Fruit fly (Drosophila melanogaster) whole organism, embryonic: ENCODE data around the gene CG31816.

Experiments
- Bgb ChIP-seq: fragments of 200-800 bp; sonication (Bioruptor generic); IDR thresholded peaks from 2 replicates; pipeline ENCODE4 v1.3.6; 2022; ENCODE audit warnings: missing biosample characterization, missing genetic modification characterization; ENCODE audit not compliant: partially characterized antibody
- C15 ChIP-seq: fragments of 200-800 bp; sonication (Bioruptor generic); IDR thresholded peaks from 3 replicates; pipeline ENCODE4 v1.3.6; 2022; ENCODE audit warnings: missing biosample characterization, missing genetic modification characterization
- CG10462 ChIP-seq: fragments of 200-800 bp; sonication (Bioruptor generic); optimal IDR thresholded peaks from 2 replicates; lab custom pipeline; 2016; ENCODE audit warnings: missing biosample characterization, missing genetic modification characterization
- CG10565 ChIP-seq: fragments of 200-800 bp; sonication (Bioruptor generic); optimal IDR thresholded peaks from 3 replicates; lab custom pipeline; 2016; ENCODE audit warnings: missing biosample characterization, mild to moderate bottlenecking, missing genetic modification characterization
- CG11398 ChIP-seq: fragments of 200-800 bp; sonication (Bioruptor generic); optimal IDR thresholded peaks from 2 replicates; lab custom pipeline; 2016; ENCODE audit warnings: missing biosample characterization, missing genetic modification characterization
- CG11504 ChIP-seq: fragments of 200-800 bp; sonication (Bioruptor generic); optimal IDR thresholded peaks from 3 replicates; lab custom pipeline; 2019; ENCODE audit warnings: missing biosample characterization, mild to moderate bottlenecking, missing genetic modification characterization, moderate library complexity
- CG13287 ChIP-seq: fragments of 200-800 bp; sonication (Bioruptor generic); IDR thresholded peaks from 2 replicates; pipeline ENCODE4 v1.3.6; 2022; ENCODE audit warnings: missing biosample characterization, missing genetic modification characterization; ENCODE audit not compliant: partially characterized antibody
- CG13894 ChIP-seq: fragments of 200-800 bp; sonication (Bioruptor generic); optimal IDR thresholded peaks from 3 replicates; lab custom pipeline; 2018; ENCODE audit warnings: missing biosample characterization, mild to moderate bottlenecking, missing genetic modification characterization, moderate library complexity
- CG14014 ChIP-seq: fragments of 200-800 bp; sonication (Bioruptor generic); IDR thresholded peaks from 2 replicates; pipeline ENCODE4 v1.3.6; 2022; ENCODE audit warnings: missing biosample characterization, missing genetic modification characterization
- CG14441 ChIP-seq: fragments of 200-800 bp; sonication (Bioruptor generic); IDR thresholded peaks from 2 replicates; pipeline ENCODE4 v1.3.6; 2022; ENCODE audit warnings: missing biosample characterization, missing genetic modification characterization
- CG1602 ChIP-seq: fragments of 200-800 bp; sonication (Bioruptor generic); optimal IDR thresholded peaks from 3 replicates; lab custom pipeline; 2016; ENCODE audit warnings: missing biosample characterization, missing genetic modification characterization
- CG17328 ChIP-seq: fragments of 200-800 bp; sonication (Bioruptor generic); IDR thresholded peaks from 2 replicates; pipeline ENCODE4 v1.3.6; 2022; ENCODE audit warnings: missing biosample characterization, missing genetic modification characterization
- CG18599 ChIP-seq: fragments of 200-800 bp; sonication (Bioruptor generic); optimal IDR thresholded peaks from 3 replicates; lab custom pipeline; 2017; ENCODE audit warnings: missing biosample characterization, missing genetic modification characterization, mild to moderate bottlenecking, moderate library complexity, missing genetic modification reagents
- CG30431 ChIP-seq: fragments of 200-800 bp; sonication (Bioruptor generic); optimal IDR thresholded peaks from 2 replicates; lab custom pipeline; 2017; ENCODE audit warnings: missing biosample characterization, missing genetic modification characterization
- CG32772 ChIP-seq: fragments of 200-800 bp; sonication (Bioruptor generic); IDR thresholded peaks from 2 replicates; pipeline ENCODE4 v1.3.6; 2022; ENCODE audit warnings: missing biosample characterization, missing genetic modification characterization
- CG3281 ChIP-seq: fragments of 200-800 bp; sonication (Bioruptor generic); optimal IDR thresholded peaks from 3 replicates; lab custom pipeline; 2017; ENCODE audit warnings: missing biosample characterization, mild to moderate bottlenecking, missing genetic modification characterization
- CG33557 ChIP-seq: fragments of 200-800 bp; sonication (Bioruptor generic); optimal IDR thresholded peaks from 2 replicates; lab custom pipeline; 2019; ENCODE audit warnings: missing biosample characterization, mild to moderate bottlenecking, missing genetic modification characterization, moderate library complexity
- CG3847 ChIP-seq: fragments of 200-800 bp; sonication (Bioruptor generic); IDR thresholded peaks from 2 replicates; pipeline ENCODE4 v1.3.6; 2022; ENCODE audit warnings: missing biosample characterization, missing genetic modification characterization
- CG42726 ChIP-seq: fragments of 200-800 bp; sonication (Bioruptor generic); IDR thresholded peaks from 2 replicates; pipeline ENCODE4 v1.3.6; 2022; ENCODE audit warnings: missing biosample characterization, missing genetic modification characterization; ENCODE audit not compliant: partially characterized antibody
- CG7745 ChIP-seq: fragments of 200-800 bp; sonication (Bioruptor generic); optimal IDR thresholded peaks from 2 replicates; lab custom pipeline; 2018; ENCODE audit warnings: missing biosample characterization, mild to moderate bottlenecking, missing genetic modification characterization, moderate library complexity
- CG8478 ChIP-seq: fragments of >200 bp; optimal IDR thresholded peaks from 2 replicates; lab custom pipeline; 2018
- CG9437 ChIP-seq: fragments of 200-800 bp; sonication (Bioruptor generic); optimal IDR thresholded peaks from 2 replicates; lab custom pipeline; 2018; ENCODE audit warnings: missing biosample characterization, mild to moderate bottlenecking, missing genetic modification characterization
- Doc3 ChIP-seq: fragments of 200-800 bp; sonication (Bioruptor generic); IDR thresholded peaks from 3 replicates; pipeline ENCODE4 v1.3.6; 2022; ENCODE audit warnings: missing biosample characterization, missing genetic modification characterization; ENCODE audit not compliant: partially characterized antibody
- ERR ChIP-seq: fragments of 200-800 bp; sonication (Bioruptor generic); optimal IDR thresholded peaks from 2 replicates; lab custom pipeline; 2016; ENCODE audit warnings: missing biosample characterization, missing genetic modification characterization
- Eip74EF ChIP-seq, 2 experiments: fragments of 200-800 bp in 1 of 2; fragments of >200 bp in 1 of 2; sonication (Bioruptor generic) in 1 of 2; optimal IDR thresholded peaks; 2 replicates each; lab custom pipeline; 2017 to 2019; ENCODE audit warnings: missing biosample characterization in 2 of 2, missing genetic modification characterization in 2 of 2, mild to moderate bottlenecking in 1 of 2, moderate library complexity in 1 of 2
- Ets65A ChIP-seq: fragments of 200-800 bp; sonication (Bioruptor generic); peaks from one replicate; lab custom pipeline; 2016; ENCODE audit warnings: missing biosample characterization, missing genetic modification characterization
- Gug ChIP-seq: fragments of 200-800 bp; sonication (Bioruptor generic); IDR thresholded peaks from 4 replicates; pipeline ENCODE4 v1.3.6; 2022; ENCODE audit warnings: missing biosample characterization, missing genetic modification characterization
- Hr78 ChIP-seq, 2 experiments: fragments of 200-800 bp in 1 of 2; fragments of >200 bp in 1 of 2; sonication (Bioruptor generic) in 1 of 2; optimal IDR thresholded peaks; 2 replicates each; lab custom pipeline; 2017 to 2019; ENCODE audit warnings: missing biosample characterization in 2 of 2, missing genetic modification characterization in 2 of 2, mild to moderate bottlenecking in 1 of 2, moderate library complexity in 1 of 2
- Lhr ChIP-seq: fragments of 200-800 bp; sonication (Bioruptor generic); optimal IDR thresholded peaks from 3 replicates; lab custom pipeline; 2017; ENCODE audit warnings: mild to moderate bottlenecking, missing biosample characterization, missing genetic modification reagents, missing genetic modification characterization
- Scr ChIP-seq: fragments of 200-800 bp; sonication (Bioruptor generic); IDR thresholded peaks from 2 replicates; pipeline ENCODE4 v1.3.6; 2022; ENCODE audit warnings: missing biosample characterization, missing genetic modification characterization; ENCODE audit not compliant: partially characterized antibody
- Sry-β ChIP-seq: fragments of 200-800 bp; sonication (Bioruptor generic); optimal IDR thresholded peaks from 2 replicates; lab custom pipeline; 2018; ENCODE audit warnings: missing biosample characterization, mild to moderate bottlenecking, missing genetic modification characterization, moderate library complexity
- Ssrp ChIP-seq: fragments of 200-800 bp; sonication (Bioruptor generic); optimal IDR thresholded peaks from 2 replicates; lab custom pipeline; 2018; ENCODE audit warnings: missing biosample characterization, mild to moderate bottlenecking, missing genetic modification characterization, moderate library complexity
- Xbp1 ChIP-seq: fragments of 200-800 bp; sonication (Bioruptor generic); optimal IDR thresholded peaks from 3 replicates; lab custom pipeline; 2016; ENCODE audit warnings: missing biosample characterization, mild to moderate bottlenecking, missing genetic modification characterization
- crp ChIP-seq, 2 experiments: fragments of 200-800 bp; sonication (Bioruptor generic); optimal IDR thresholded peaks; 2 replicates in 1 of 2; 3 replicates in 1 of 2; lab custom pipeline; 2017; ENCODE audit warnings: missing biosample characterization in 2 of 2, missing genetic modification characterization in 2 of 2, mild to moderate bottlenecking in 1 of 2, moderate library complexity in 1 of 2
- exex ChIP-seq: fragments of 200-800 bp; sonication (Bioruptor generic); optimal IDR thresholded peaks from 4 replicates; lab custom pipeline; 2018; ENCODE audit warnings: missing biosample characterization, mild to moderate bottlenecking, missing genetic modification characterization, moderate library complexity
- ken ChIP-seq: fragments of 200-800 bp; sonication (Bioruptor generic); IDR thresholded peaks from 3 replicates; pipeline ENCODE4 v1.3.6; 2022; ENCODE audit warnings: missing biosample characterization, missing genetic modification characterization
- lab ChIP-seq: fragments of 200-800 bp; sonication (Bioruptor generic); optimal IDR thresholded peaks from 3 replicates; lab custom pipeline; 2017; ENCODE audit warnings: missing biosample characterization, missing genetic modification characterization, mild to moderate bottlenecking, moderate library complexity, missing genetic modification reagents
- lola ChIP-seq, 3 experiments: fragments of >200 bp in 2 of 3; fragments of 200-800 bp in 1 of 3; sonication (Bioruptor generic) in 1 of 3; optimal IDR thresholded peaks; 2 replicates each; lab custom pipeline; 2017 to 2019; ENCODE audit warnings: missing biosample characterization in 3 of 3, missing genetic modification characterization in 3 of 3, mild to moderate bottlenecking in 1 of 3, moderate library complexity in 1 of 3
- pan ChIP-seq, 4 experiments: fragments of >200 bp in 3 of 4; fragments of 200-800 bp in 1 of 4; sonication (Bioruptor generic) in 1 of 4; optimal IDR thresholded peaks in 3 of 4; IDR thresholded peaks in 1 of 4; 2 replicates each; pipeline versions ENCODE4 v1.3.6 to Lab custom; 2017 to 2022; ENCODE audit warnings: missing biosample characterization in 2 of 4, missing genetic modification characterization in 2 of 4, mixed read lengths in 1 of 4
- ranshi ChIP-seq: fragments of 200-800 bp; sonication (Bioruptor generic); IDR thresholded peaks from 2 replicates; pipeline ENCODE4 v1.3.6; 2022; ENCODE audit warnings: missing biosample characterization, missing genetic modification characterization
- sc ChIP-seq, 3 experiments: fragments of >200 bp in 2 of 3; fragments of 200-800 bp in 1 of 3; sonication (Bioruptor generic) in 1 of 3; optimal IDR thresholded peaks; 2 replicates in 2 of 3; 3 replicates in 1 of 3; lab custom pipeline; 2017; ENCODE audit warnings: mild to moderate bottlenecking in 1 of 3, missing biosample characterization in 1 of 3, missing genetic modification characterization in 1 of 3, missing genetic modification reagents in 1 of 3
- shn ChIP-seq: fragments of 200-800 bp; sonication (Bioruptor generic); optimal IDR thresholded peaks from 3 replicates; lab custom pipeline; 2016; ENCODE audit warnings: missing biosample characterization, missing genetic modification characterization
- sob ChIP-seq: fragments of 200-800 bp; sonication (Bioruptor generic); IDR thresholded peaks from 2 replicates; pipeline ENCODE4 v1.3.6; 2022; ENCODE audit warnings: missing biosample characterization, missing genetic modification characterization
- ssp ChIP-seq: fragments of 200-800 bp; sonication (Bioruptor generic); IDR thresholded peaks from 2 replicates; pipeline ENCODE4 v1.3.6; 2022; ENCODE audit warnings: missing biosample characterization, missing genetic modification characterization
- tap ChIP-seq: fragments of 200-800 bp; optimal IDR thresholded peaks from 3 replicates; lab custom pipeline; 2019; ENCODE audit warnings: missing biosample characterization, mild to moderate bottlenecking, missing genetic modification characterization, moderate library complexity
- ttk ChIP-seq: fragments of 200-800 bp; sonication (Bioruptor generic); IDR thresholded peaks from 2 replicates; pipeline ENCODE4 v2.1.2; 2022; ENCODE audit warnings: missing biosample characterization, missing genetic modification characterization
- unpg ChIP-seq: fragments of 200-800 bp; sonication (Bioruptor generic); optimal IDR thresholded peaks from 3 replicates; lab custom pipeline; 2018; ENCODE audit warnings: missing biosample characterization, mild to moderate bottlenecking, missing genetic modification characterization, moderate library complexity
- zen2 ChIP-seq: fragments of 200-800 bp; sonication (Bioruptor generic); IDR thresholded peaks from 3 replicates; pipeline ENCODE4 v1.3.6; 2022; ENCODE audit warnings: missing biosample characterization, missing genetic modification characterization; ENCODE audit not compliant: partially characterized antibody

The CG31816 gene

dm6 chr2L:16591934-16592333 lies 49.6 kb downstream of the CG31816 start (continued):
- peak in 1 of 3 experiments; percentile 21 for TF ChIP-seq lola (GFP tag; optimal IDR thresholded peaks at IDR 0.05; lab: Kevin White, UChicago)
- TF ChIP-seq CG32772 (GFP tag; lab: Robert Waterston, UW) = peak; percentile 72
- TF ChIP-seq ken (GFP tag; lab: Robert Waterston, UW) = peak; percentile 73; the same call in 2 of the 3 replicates
- peak; percentile 22 for TF ChIP-seq CG1602 (GFP tag; lab: Kevin White, UChicago)
- TF ChIP-seq CG10462 (GFP tag; lab: Kevin White, UChicago) = peak; percentile 9
- TF ChIP-seq CG3847 (GFP tag; lab: Robert Waterston, UW) = no peak
- TF ChIP-seq tap (tag; lab: Kevin White, UChicago) = peak; percentile 51
- no peak for TF ChIP-seq sc (optimal IDR thresholded peaks at IDR 0.05; lab: Kevin White, UChicago)
- peak; percentile 7 for TF ChIP-seq sc (GFP tag; optimal IDR thresholded peaks at IDR 0.05; lab: Kevin White, UChicago)
- TF ChIP-seq CG10565 (GFP tag; lab: Kevin White, UChicago) = no peak
- peak; percentile 42 for TF ChIP-seq Xbp1 (GFP tag; lab: Kevin White, UChicago)
- TF ChIP-seq CG42726 (GFP tag; lab: Robert Waterston, UW) = no peak
- peak; percentile 1 for TF ChIP-seq CG9437 (GFP tag; lab: Kevin White, UChicago)
- TF ChIP-seq Hr78 (GFP tag; optimal IDR thresholded peaks at IDR 0.05; lab: Kevin White, UChicago) = peak in 1 of 2 experiments; percentile 38
- peak; percentile 71 for TF ChIP-seq unpg (GFP tag; lab: Kevin White, UChicago)
- TF ChIP-seq CG14441 (GFP tag; lab: Robert Waterston, UW) = 0 out of 2 replicates have a peak, but pooled peaks have one; percentile 44
- TF ChIP-seq ranshi = no peak
- TF ChIP-seq CG8478 (lab: Kevin White, UChicago) = no peak
- peak; percentile 71; the same call in 1 of the 2 replicates for TF ChIP-seq CG17328 (GFP tag; lab: Robert Waterston, UW)
- peak; percentile 23 for TF ChIP-seq CG18599 (GFP tag; lab: Kevin White, UChicago)
- no peak for TF ChIP-seq sob (GFP tag; lab: Robert Waterston, UW)
- no peak for TF ChIP-seq ERR (GFP tag; lab: Kevin White, UChicago)
- TF ChIP-seq Gug (GFP tag; lab: Robert Waterston, UW) = no peak
- no peak for TF ChIP-seq crp (GFP tag; optimal IDR thresholded peaks at IDR 0.05; lab: Kevin White, UChicago)
- no peak for TF ChIP-seq pan (optimal IDR thresholded peaks at IDR 0.05; lab: Kevin White, UChicago)
- TF ChIP-seq pan (GFP tag; optimal IDR thresholded peaks at IDR 0.05 in 1 of 2, IDR thresholded peaks at IDR 0.05 in 1 of 2) = peak in 1 of 2 experiments; percentile 68
- no peak for TF ChIP-seq CG33557
- no peak for TF ChIP-seq CG7745 (tag; lab: Kevin White, UChicago)
- no peak for TF ChIP-seq CG13894 (tag; lab: Kevin White, UChicago)
- TF ChIP-seq CG30431 (GFP tag; lab: Kevin White, UChicago) = peak; percentile 20
- TF ChIP-seq Eip74EF (GFP tag; optimal IDR thresholded peaks at IDR 0.05; lab: Kevin White, UChicago) = peak in 1 of 2 experiments; percentile 47
- TF ChIP-seq CG11504 (tag; lab: Kevin White, UChicago) = peak; percentile 65
- TF ChIP-seq CG13287 = no peak
- TF ChIP-seq ssp = peak; percentile 34; the same call in 1 of the 2 replicates
- no peak for TF ChIP-seq CG3281 (GFP tag; lab: Kevin White, UChicago)
- no peak for TF ChIP-seq shn (GFP tag; lab: Kevin White, UChicago)
- TF ChIP-seq CG14014 (GFP tag; lab: Robert Waterston, UW) = no peak
- TF ChIP-seq Doc3 (GFP tag; lab: Robert Waterston, UW) = no peak
- TF ChIP-seq exex (tag; lab: Kevin White, UChicago) = no peak
- peak; percentile 76 for TF ChIP-seq ttk (GFP tag; lab: Robert Waterston, UW)
- no peak for TF ChIP-seq zen2 (GFP tag; lab: Robert Waterston, UW)
- TF ChIP-seq Bgb (GFP tag; lab: Robert Waterston, UW) = no peak
- no peak for TF ChIP-seq Sry-β
- no peak for TF ChIP-seq Scr
- TF ChIP-seq C15 (GFP tag; lab: Robert Waterston, UW) = no peak
- TF ChIP-seq Ets65A = no peak
- TF ChIP-seq Ssrp (tag; lab: Kevin White, UChicago) = peak; percentile 47
- peak; percentile 7 for TF ChIP-seq Lhr
- TF ChIP-seq lab (GFP tag; lab: Kevin White, UChicago) = peak; percentile 49
- TF ChIP-seq CG11398 (GFP tag; lab: Kevin White, UChicago) = no peak
